Fruit fly (Drosophila melanogaster) S2 (cell line): Measurements from ENCODE around the gene CG2652.

ENCODE experiments used
- CG8478 ChIP-seq: fragments of >200 bp; optimal IDR thresholded peaks from 2 replicates; lab custom pipeline; 2018
- CTCF ChIP-seq, 2 experiments: fragments of >200 bp; optimal IDR thresholded peaks; 2 replicates each; lab custom pipeline; 2018

- TF ChIP-seq CG8478 (lab: Kevin White, UChicago) (no peak), CTCF (optimal IDR thresholded peaks at IDR 0.05; lab: Kevin White, UChicago) (no peak)
Measured at dm6 chrX:2651128-2651527, 31.6 kb downstream of the CG2652 start.
